Fruit fly (Drosophila melanogaster): ENCODE data around the gene CG13460.

DNA sequence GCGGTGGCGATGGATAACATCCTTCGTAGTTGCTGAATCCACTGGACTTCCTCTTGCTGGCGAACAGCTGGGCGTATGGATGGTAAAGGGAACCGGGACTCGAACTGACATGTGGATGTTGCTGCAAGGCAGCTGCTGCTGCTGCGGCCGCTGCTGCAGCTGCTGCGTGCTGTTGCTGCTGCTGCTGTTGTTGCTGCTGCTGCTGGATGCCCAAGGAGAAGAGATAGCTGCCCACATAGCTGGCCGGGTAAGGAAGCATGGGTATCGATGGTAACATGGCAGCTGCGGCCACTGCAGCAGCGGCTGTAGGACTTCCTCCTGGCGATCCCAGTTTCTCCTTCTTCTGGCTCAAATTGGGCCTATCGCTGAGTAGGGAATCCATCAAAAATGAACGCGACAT lies 18.0 kb downstream of the CG13460 start:
- TF ChIP-seq CG12942 (GFP tag; optimal IDR thresholded peaks at IDR 0.05) (no peak), phol (tag; optimal IDR thresholded peaks at IDR 0.05) (no peak), CG2120 (GFP tag; optimal IDR thresholded peaks at IDR 0.05) (no peak)
